Worm (Caenorhabditis elegans): Measurements from ENCODE around the gene hrg-1.

ce11 chrX:3973534-3973933, 42.5 kb downstream of the hrg-1 start, which contains the start of gene C16B8.4:
- TF ChIP-seq pha-4 (tag; optimal IDR thresholded peaks at IDR 0.05) (no peak), mel-28 (tag; optimal IDR thresholded peaks at IDR 0.05; ENCODE audit: borderline replicate concordance) (no peak), nhr-80 (tag; optimal IDR thresholded peaks at IDR 0.05) (no peak), cebp-2 (GFP tag; IDR thresholded peaks at IDR 0.05) (no peak), nfya-1 (tag; optimal IDR thresholded peaks at IDR 0.05; ENCODE audit: borderline replicate concordance, insufficient read depth) (no peak), cebp-1 (GFP tag; IDR thresholded peaks at IDR 0.05) (no peak), cebp-1 (tag; optimal IDR thresholded peaks at IDR 0.05) (no peak), dpff-1 (tag; optimal IDR thresholded peaks at IDR 0.05) (no peak), bed-2 (GFP tag; IDR thresholded peaks at IDR 0.05) (no peak), tbx-9 (tag; optimal IDR thresholded peaks at IDR 0.05; ENCODE audit: borderline replicate concordance) (no peak)
